Worm (Caenorhabditis elegans) whole organism, L4/young adult: ENCODE measurements around the gene F40C5.2.

ENCODE experiments used
- W03F9.2 ChIP-seq: fragments of 150-350 bp; optimal IDR thresholded peaks from 2 replicates; lab custom pipeline; 2014; ENCODE audit warnings: missing biosample characterization, missing genetic modification characterization
- him-1 ChIP-seq: sonication (generic microtip); optimal IDR thresholded peaks from 2 replicates; lab custom pipeline; 2016; ENCODE audit warnings: missing genotype, missing genetic modification reagents, missing genetic modification characterization, missing compliant biosample characterization

DNA sequence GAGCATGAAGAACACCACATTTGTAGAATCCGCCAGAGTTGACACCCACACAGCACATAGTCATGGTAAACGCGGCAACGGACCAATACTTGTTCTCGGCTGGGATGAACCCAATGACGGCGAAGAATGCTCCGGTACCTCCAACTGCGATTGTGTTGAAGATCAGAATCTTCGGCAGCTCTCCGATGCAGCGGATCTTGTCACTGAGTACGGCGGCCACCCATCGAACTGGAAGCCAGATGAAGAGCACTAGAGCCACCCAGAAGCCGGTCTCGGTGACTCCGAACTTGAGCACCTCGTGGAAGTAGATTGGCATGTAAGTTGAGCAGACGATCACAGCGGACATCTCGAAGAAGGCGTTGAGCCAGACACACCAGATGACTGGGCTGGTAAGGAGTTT lies 42.2 kb downstream of the F40C5.2 start:
- no peak for TF ChIP-seq W03F9.2 (tag; lab: Kevin White, UChicago)
- no peak for TF ChIP-seq him-1
